Fruit fly (Drosophila melanogaster) whole organism, embryonic: ENCODE data around the gene SmE.

ENCODE experiments used
- Awh ChIP-seq: fragments of 200-800 bp; sonication (Bioruptor generic); IDR thresholded peaks from 2 replicates; pipeline ENCODE4, ENCODE4 v1.3.6; 2022; ENCODE audit warnings: missing biosample characterization, missing genetic modification characterization
- C15 ChIP-seq: fragments of 200-800 bp; sonication (Bioruptor generic); IDR thresholded peaks from 3 replicates; pipeline ENCODE4 v1.3.6; 2022; ENCODE audit warnings: missing biosample characterization, missing genetic modification characterization
- CG11093 ChIP-seq: fragments of 200-800 bp; sonication (Bioruptor generic); IDR thresholded peaks from 3 replicates; pipeline ENCODE4 v1.3.6; 2022; ENCODE audit warnings: missing biosample characterization, missing genetic modification characterization
- CG12236 ChIP-seq: fragments of 200-800 bp; sonication (Bioruptor generic); optimal IDR thresholded peaks from 2 replicates; lab custom pipeline; 2016; ENCODE audit warnings: missing biosample characterization, missing genetic modification characterization
- CG12659 ChIP-seq: fragments of 200-800 bp; sonication (Bioruptor generic); optimal IDR thresholded peaks from 3 replicates; lab custom pipeline; 2017; ENCODE audit warnings: mild to moderate bottlenecking, missing biosample characterization, missing genetic modification reagents, missing genetic modification characterization
- CG14667 ChIP-seq: fragments of 200-800 bp; sonication (Bioruptor generic); IDR thresholded peaks from 2 replicates; pipeline ENCODE4 v1.3.6; 2022; ENCODE audit warnings: missing biosample characterization, missing genetic modification characterization
- CG15696 ChIP-seq: fragments of 200-800 bp; sonication (Bioruptor generic); optimal IDR thresholded peaks from 2 replicates; lab custom pipeline; 2019; ENCODE audit warnings: missing biosample characterization, mild to moderate bottlenecking, missing genetic modification characterization, moderate library complexity
- CG18262 ChIP-seq: fragments of 200-800 bp; optimal IDR thresholded peaks from 3 replicates; lab custom pipeline; 2019; ENCODE audit warnings: missing biosample characterization, mild to moderate bottlenecking, missing genetic modification characterization, moderate library complexity
- CG2120 ChIP-seq: fragments of 200-800 bp; sonication (Bioruptor generic); optimal IDR thresholded peaks from 3 replicates; lab custom pipeline; 2016; ENCODE audit warnings: missing biosample characterization, missing genetic modification characterization
- CG32772 ChIP-seq: fragments of 200-800 bp; sonication (Bioruptor generic); IDR thresholded peaks from 2 replicates; pipeline ENCODE4 v1.3.6; 2022; ENCODE audit warnings: missing biosample characterization, missing genetic modification characterization
- CG33557 ChIP-seq: fragments of 200-800 bp; sonication (Bioruptor generic); optimal IDR thresholded peaks from 2 replicates; lab custom pipeline; 2019; ENCODE audit warnings: missing biosample characterization, mild to moderate bottlenecking, missing genetic modification characterization, moderate library complexity
- CG5180 ChIP-seq: fragments of 200-800 bp; sonication (Bioruptor generic); optimal IDR thresholded peaks from 3 replicates; lab custom pipeline; 2017; ENCODE audit warnings: missing biosample characterization, missing genetic modification characterization, mild to moderate bottlenecking, moderate library complexity, missing genetic modification reagents
- CG6689 ChIP-seq: fragments of 200-800 bp; sonication (Bioruptor generic); IDR thresholded peaks from 2 replicates; pipeline ENCODE4 v1.3.6; 2022; ENCODE audit warnings: missing biosample characterization, missing genetic modification characterization
- CG6854 ChIP-seq: fragments of 200-800 bp; sonication (Bioruptor generic); optimal IDR thresholded peaks from 3 replicates; lab custom pipeline; 2017; ENCODE audit warnings: missing biosample characterization, mild to moderate bottlenecking, missing genetic modification characterization
- CG7357 ChIP-seq: fragments of 200-800 bp; sonication (Bioruptor generic); IDR thresholded peaks from 3 replicates; pipeline ENCODE4 v1.3.6; 2022; ENCODE audit warnings: missing biosample characterization, missing genetic modification characterization
- CG8944 ChIP-seq: fragments of 200-800 bp; sonication (Bioruptor generic); optimal IDR thresholded peaks from 3 replicates; lab custom pipeline; 2016; ENCODE audit warnings: missing biosample characterization, missing genetic modification characterization
- CG9876 ChIP-seq: fragments of 200-800 bp; sonication (Bioruptor generic); optimal IDR thresholded peaks from 2 replicates; lab custom pipeline; 2016; ENCODE audit warnings: missing biosample characterization, missing genetic modification characterization
- D19B ChIP-seq: fragments of 200-800 bp; sonication (Bioruptor generic); optimal IDR thresholded peaks from 2 replicates; lab custom pipeline; 2017; ENCODE audit warnings: missing biosample characterization, mild to moderate bottlenecking, missing genetic modification characterization
- E2f2 ChIP-seq: fragments of 200-800 bp; sonication (Bioruptor generic); IDR thresholded peaks from 2 replicates; pipeline ENCODE4 v1.3.6; 2022; ENCODE audit warnings: missing biosample characterization, missing genetic modification characterization
- Fer2 ChIP-seq: fragments of 200-800 bp; sonication (Bioruptor generic); optimal IDR thresholded peaks from 2 replicates; lab custom pipeline; 2018; ENCODE audit warnings: missing biosample characterization, mild to moderate bottlenecking, missing genetic modification characterization, moderate library complexity
- GATAe ChIP-seq: fragments of 200-800 bp; sonication (Bioruptor generic); conservative IDR thresholded peaks from 2 replicates; pipeline ENCODE4 v1.3.6; 2022; ENCODE audit warnings: missing biosample characterization, missing genetic modification characterization
- H15 ChIP-seq: fragments of 200-800 bp; sonication (Bioruptor generic); IDR thresholded peaks from 3 replicates; pipeline ENCODE4 v1.3.6; 2022; ENCODE audit warnings: missing biosample characterization, missing genetic modification characterization
- Hr3 ChIP-seq: fragments of 200-800 bp; sonication (Bioruptor generic); optimal IDR thresholded peaks from 3 replicates; lab custom pipeline; 2016; ENCODE audit warnings: missing biosample characterization, missing genetic modification characterization
- NfI ChIP-seq: fragments of 200-800 bp; sonication (Bioruptor generic); optimal IDR thresholded peaks from 3 replicates; lab custom pipeline; 2018; ENCODE audit warnings: missing biosample characterization, mild to moderate bottlenecking, missing genetic modification characterization, moderate library complexity
- Pdp1 ChIP-seq, 2 experiments: fragments of 200-800 bp; sonication (Bioruptor generic); optimal IDR thresholded peaks; 3 replicates each; lab custom pipeline; 2016; ENCODE audit warnings: missing biosample characterization in 2 of 2, missing genetic modification characterization in 2 of 2, mild to moderate bottlenecking in 1 of 2, moderate library complexity in 1 of 2
- Rfx ChIP-seq: fragments of 200-800 bp; sonication (Bioruptor generic); IDR thresholded peaks from 2 replicates; pipeline ENCODE4 v1.3.6; 2022; ENCODE audit warnings: missing biosample characterization, missing genetic modification characterization
- Sin3A ChIP-seq: fragments of >200 bp; optimal IDR thresholded peaks from 2 replicates; lab custom pipeline; 2018
- Taf1 ChIP-seq: fragments of 200-800 bp; sonication (Bioruptor generic); IDR thresholded peaks from 2 replicates; pipeline ENCODE4 v1.3.6; 2022; ENCODE audit warnings: missing biosample characterization, missing genetic modification characterization
- Trl ChIP-seq, 3 experiments: fragments of >200 bp in 2 of 3; fragments of 200-800 bp in 1 of 3; sonication (Bioruptor generic) in 1 of 3; optimal IDR thresholded peaks; 2 replicates in 1 of 3; 3 replicates in 2 of 3; lab custom pipeline; 2016 to 2017; ENCODE audit warnings: missing biosample characterization in 1 of 3, missing genetic modification characterization in 1 of 3
- ac ChIP-seq: fragments of 200-800 bp; sonication (Bioruptor generic); optimal IDR thresholded peaks from 3 replicates; lab custom pipeline; 2017; ENCODE audit warnings: missing biosample characterization, mild to moderate bottlenecking, missing genetic modification characterization
- cad ChIP-seq: fragments of >200 bp; optimal IDR thresholded peaks from 2 replicates; lab custom pipeline; 2017; ENCODE audit warnings: missing biosample characterization, missing genetic modification characterization
- crc ChIP-seq: fragments of 200-800 bp; sonication (Bioruptor generic); optimal IDR thresholded peaks from 2 replicates; lab custom pipeline; 2016; ENCODE audit warnings: missing biosample characterization, missing genetic modification characterization
- crol ChIP-seq: fragments of 200-800 bp; sonication (Bioruptor generic); IDR thresholded peaks from 2 replicates; pipeline ENCODE4 v1.3.6; 2022; ENCODE audit warnings: missing biosample characterization, missing genetic modification characterization
- dysf ChIP-seq: fragments of 200-800 bp; sonication (Bioruptor generic); IDR thresholded peaks from 3 replicates; pipeline ENCODE4 v1.3.6; 2022; ENCODE audit warnings: missing biosample characterization, missing genetic modification characterization
- fru ChIP-seq: fragments of >200 bp; optimal IDR thresholded peaks from 2 replicates; lab custom pipeline; 2017
- gem ChIP-seq: fragments of 200-800 bp; sonication (Bioruptor generic); optimal IDR thresholded peaks from 2 replicates; lab custom pipeline; 2019; ENCODE audit warnings: missing biosample characterization, mild to moderate bottlenecking, missing genetic modification characterization, moderate library complexity
- grn ChIP-seq: fragments of 200-800 bp; sonication (Bioruptor generic); optimal IDR thresholded peaks from 3 replicates; lab custom pipeline; 2017; ENCODE audit warnings: missing biosample characterization, missing genetic modification characterization
- gro ChIP-seq: fragments of 200-800 bp; sonication (Bioruptor generic); optimal IDR thresholded peaks from 2 replicates; lab custom pipeline; 2016; ENCODE audit warnings: missing biosample characterization, missing genetic modification characterization
- hb ChIP-seq: fragments of 200-800 bp; sonication (Bioruptor generic); IDR thresholded peaks from 3 replicates; pipeline ENCODE4 v1.3.6; 2022; ENCODE audit warnings: missing biosample characterization, missing genetic modification characterization; ENCODE audit not compliant: partially characterized antibody
- jing ChIP-seq: fragments of 200-800 bp; sonication (Bioruptor generic); optimal IDR thresholded peaks from 2 replicates; lab custom pipeline; 2018; ENCODE audit warnings: missing biosample characterization, mild to moderate bottlenecking, missing genetic modification characterization
- knrl ChIP-seq: fragments of 200-800 bp; sonication (Bioruptor generic); IDR thresholded peaks from 3 replicates; pipeline ENCODE4 v1.3.6; 2022; ENCODE audit warnings: missing biosample characterization, missing genetic modification characterization; ENCODE audit not compliant: partially characterized antibody
- lab ChIP-seq: fragments of 200-800 bp; sonication (Bioruptor generic); optimal IDR thresholded peaks from 3 replicates; lab custom pipeline; 2017; ENCODE audit warnings: missing biosample characterization, missing genetic modification characterization, mild to moderate bottlenecking, moderate library complexity, missing genetic modification reagents
- mld ChIP-seq: fragments of 200-800 bp; sonication (Bioruptor generic); IDR thresholded peaks from 3 replicates; pipeline ENCODE4 v1.3.6; 2022; ENCODE audit warnings: missing biosample characterization, missing genetic modification characterization; ENCODE audit not compliant: partially characterized antibody
- nmo ChIP-seq: fragments of 200-800 bp; sonication (Bioruptor generic); optimal IDR thresholded peaks from 2 replicates; lab custom pipeline; 2018; ENCODE audit warnings: missing biosample characterization, mild to moderate bottlenecking, missing genetic modification characterization, moderate library complexity
- nom ChIP-seq: fragments of 200-800 bp; sonication (Bioruptor generic); optimal IDR thresholded peaks from 2 replicates; lab custom pipeline; 2017; ENCODE audit warnings: missing biosample characterization, missing genetic modification characterization, mild to moderate bottlenecking, moderate library complexity, missing genetic modification reagents
- ranshi ChIP-seq: fragments of 200-800 bp; sonication (Bioruptor generic); IDR thresholded peaks from 2 replicates; pipeline ENCODE4 v1.3.6; 2022; ENCODE audit warnings: missing biosample characterization, missing genetic modification characterization
- seq ChIP-seq: fragments of 200-800 bp; sonication (Bioruptor generic); IDR thresholded peaks from 2 replicates; pipeline ENCODE4 v1.3.6; 2022; ENCODE audit warnings: missing biosample characterization, missing genetic modification characterization
- so ChIP-seq: fragments of 200-800 bp; sonication (Bioruptor generic); IDR thresholded peaks from 3 replicates; pipeline ENCODE4 v1.3.6; 2022; ENCODE audit warnings: missing biosample characterization, missing genetic modification characterization
- sug ChIP-seq: fragments of 200-800 bp; optimal IDR thresholded peaks from 2 replicates; lab custom pipeline; 2019; ENCODE audit warnings: missing biosample characterization, mild to moderate bottlenecking, missing genetic modification characterization, moderate library complexity
- vnd ChIP-seq: fragments of 200-800 bp; sonication (Bioruptor generic); IDR thresholded peaks from 3 replicates; pipeline ENCODE4 v1.3.6; 2022; ENCODE audit warnings: missing biosample characterization, missing genetic modification characterization; ENCODE audit not compliant: partially characterized antibody

The SmE gene

DNA sequence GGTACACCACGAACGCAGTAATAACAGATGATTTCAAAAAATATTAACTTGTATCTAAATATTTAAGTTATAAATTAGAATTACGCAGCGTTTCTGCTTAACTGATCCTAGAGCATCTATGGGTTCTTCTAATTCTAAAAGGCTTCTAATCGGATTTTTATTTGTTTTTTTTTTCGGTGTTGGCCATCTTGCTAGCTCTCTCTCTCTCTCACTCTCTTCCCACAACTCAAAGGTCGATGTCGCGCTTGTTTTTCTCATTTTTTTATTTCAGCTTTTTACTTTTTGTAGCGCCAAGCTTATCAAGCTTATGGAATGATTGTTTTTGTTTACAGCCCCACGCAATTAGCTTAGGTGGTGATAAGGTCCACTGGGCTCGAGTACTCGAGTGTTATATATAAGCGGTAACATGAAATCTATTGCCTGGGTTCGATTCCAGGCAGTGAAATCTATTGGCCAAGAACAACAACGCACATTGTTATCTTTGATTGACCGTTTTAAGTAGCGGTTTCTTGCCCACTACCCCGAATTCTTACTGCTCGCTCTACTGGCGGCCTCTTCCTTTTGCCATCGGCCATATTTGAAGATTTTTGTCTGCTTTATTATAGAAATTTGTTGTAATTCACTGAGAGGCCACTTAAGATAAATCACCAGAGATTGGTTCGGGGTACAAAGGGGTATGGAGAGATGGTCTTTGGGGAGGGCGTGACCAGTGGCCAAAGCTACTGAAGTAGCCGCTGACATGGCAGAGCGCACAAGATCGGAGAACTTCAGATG lies 41.2 kb upstream of the SmE start (continued):
- no peak for TF ChIP-seq crc (GFP tag; lab: Kevin White, UChicago)
- TF ChIP-seq knrl (GFP tag; lab: Robert Waterston, UW): no peak
- TF ChIP-seq Sin3A: no peak
- no peak for TF ChIP-seq CG9876 (GFP tag; lab: Kevin White, UChicago)
- TF ChIP-seq cad (GFP tag; lab: Kevin White, UChicago): no peak
- TF ChIP-seq Fer2 (tag; lab: Kevin White, UChicago): no peak
- TF ChIP-seq CG33557 (GFP tag; lab: Kevin White, UChicago): no peak
- peak; percentile 67; the same call in 1 of the 2 replicates for TF ChIP-seq GATAe (GFP tag; lab: Robert Waterston, UW)
- no peak for TF ChIP-seq ac (GFP tag; lab: Kevin White, UChicago)
- no peak for TF ChIP-seq ranshi (GFP tag; lab: Robert Waterston, UW)
- no peak for TF ChIP-seq Hr3 (GFP tag; lab: Kevin White, UChicago)
- TF ChIP-seq vnd (GFP tag; lab: Robert Waterston, UW): peak; percentile 59
- TF ChIP-seq D19B (GFP tag; lab: Kevin White, UChicago): no peak
- TF ChIP-seq C15 (GFP tag; lab: Robert Waterston, UW): no peak
- peak; percentile 15 for TF ChIP-seq gem (tag; lab: Kevin White, UChicago)
- TF ChIP-seq grn (GFP tag; lab: Kevin White, UChicago): peak; percentile 81
- no peak for TF ChIP-seq CG5180 (GFP tag; lab: Kevin White, UChicago)
- TF ChIP-seq CG6689: no peak
- no peak for TF ChIP-seq CG15696 (tag; lab: Kevin White, UChicago)
- TF ChIP-seq CG8944 (GFP tag; lab: Kevin White, UChicago): no peak
- TF ChIP-seq so (GFP tag; lab: Robert Waterston, UW): no peak
- no peak for TF ChIP-seq CG32772
- TF ChIP-seq nom (GFP tag; lab: Kevin White, UChicago): peak; percentile 31
- TF ChIP-seq CG6854 (GFP tag; lab: Kevin White, UChicago): no peak
- no peak for TF ChIP-seq nmo (GFP tag; lab: Kevin White, UChicago)
- TF ChIP-seq lab (GFP tag; lab: Kevin White, UChicago): peak; percentile 13
- TF ChIP-seq seq (GFP tag; lab: Robert Waterston, UW): no peak
- 0 out of 3 replicates have a peak, but pooled peaks have one; percentile 10 for TF ChIP-seq H15 (GFP tag; lab: Robert Waterston, UW)
- TF ChIP-seq Trl (optimal IDR thresholded peaks at IDR 0.05; lab: Kevin White, UChicago): peak in 1 of 2 experiments; percentile 52
- TF ChIP-seq Trl (GFP tag; optimal IDR thresholded peaks at IDR 0.05; lab: Kevin White, UChicago): no peak
- peak; percentile 31; the same call in 1 of the 2 replicates for TF ChIP-seq Rfx (GFP tag; lab: Robert Waterston, UW)
- TF ChIP-seq Taf1 (GFP tag; lab: Robert Waterston, UW): no peak
- TF ChIP-seq gro: peak; percentile 65
- no peak for TF ChIP-seq Awh (GFP tag; lab: Robert Waterston, UW)
- TF ChIP-seq CG2120: peak; percentile 24
- peak; percentile 87 for TF ChIP-seq sug (tag; lab: Kevin White, UChicago)
- no peak for TF ChIP-seq hb (GFP tag; lab: Robert Waterston, UW)
- no peak for TF ChIP-seq mld (GFP tag; lab: Robert Waterston, UW)
- TF ChIP-seq dysf (GFP tag; lab: Robert Waterston, UW): peak; percentile 47; the same call in 1 of the 3 replicates
- no peak for TF ChIP-seq CG14667 (GFP tag; lab: Robert Waterston, UW)
- no peak for TF ChIP-seq NfI (GFP tag; lab: Kevin White, UChicago)
- TF ChIP-seq E2f2 (GFP tag; lab: Robert Waterston, UW): 0 out of 2 replicates have a peak, but pooled peaks have one; percentile 9
- no peak for TF ChIP-seq CG12659 (GFP tag; lab: Kevin White, UChicago)
- no peak for TF ChIP-seq fru (lab: Kevin White, UChicago)
- 0 out of 2 replicates have a peak, but pooled peaks have one; percentile 10 for TF ChIP-seq crol (GFP tag; lab: Robert Waterston, UW)
- peak in 1 of 2 experiments; percentile 88 for TF ChIP-seq Pdp1 (GFP tag; optimal IDR thresholded peaks at IDR 0.05; lab: Kevin White, UChicago)
- TF ChIP-seq CG18262 (tag; lab: Kevin White, UChicago): no peak
- no peak for TF ChIP-seq jing
- no peak for TF ChIP-seq CG12236 (GFP tag; lab: Kevin White, UChicago)
- no peak for TF ChIP-seq CG11093 (GFP tag; lab: Robert Waterston, UW)
- no peak for TF ChIP-seq CG7357 (GFP tag; lab: Robert Waterston, UW)
